Worm (Caenorhabditis elegans): ENCODE results near the gene F13E6.2.

- no peak for TF ChIP-seq pha-4 (tag; optimal IDR thresholded peaks at IDR 0.05)
- TF ChIP-seq nhr-28 (tag; optimal IDR thresholded peaks at IDR 0.05), result no peak
- no peak for TF ChIP-seq unc-39 (tag; optimal IDR thresholded peaks at IDR 0.05)
- no peak for TF ChIP-seq unc-62 (GFP tag; optimal IDR thresholded peaks at IDR 0.05)
These were observed 47.9 kb upstream of the F13E6.2 start, which contains the start of gene mbr-1 for ce11 chrX:10721954-10722353.
